Worm (Caenorhabditis elegans) whole organism, L4/young adult: Measurements from ENCODE around the gene M02H5.8.

Experiments
- W03F9.2 ChIP-seq: fragments of 150-350 bp; optimal IDR thresholded peaks from 2 replicates; lab custom pipeline; 2014; ENCODE audit warnings: missing biosample characterization, missing genetic modification characterization
- dao-5 ChIP-seq: sonication (generic microtip); optimal IDR thresholded peaks from 2 replicates; lab custom pipeline; 2016; ENCODE audit warnings: missing genotype, missing genetic modification characterization, moderate library complexity, missing compliant biosample characterization
- him-1 ChIP-seq: sonication (generic microtip); optimal IDR thresholded peaks from 2 replicates; lab custom pipeline; 2016; ENCODE audit warnings: missing genotype, missing genetic modification reagents, missing genetic modification characterization, missing compliant biosample characterization

DNA sequence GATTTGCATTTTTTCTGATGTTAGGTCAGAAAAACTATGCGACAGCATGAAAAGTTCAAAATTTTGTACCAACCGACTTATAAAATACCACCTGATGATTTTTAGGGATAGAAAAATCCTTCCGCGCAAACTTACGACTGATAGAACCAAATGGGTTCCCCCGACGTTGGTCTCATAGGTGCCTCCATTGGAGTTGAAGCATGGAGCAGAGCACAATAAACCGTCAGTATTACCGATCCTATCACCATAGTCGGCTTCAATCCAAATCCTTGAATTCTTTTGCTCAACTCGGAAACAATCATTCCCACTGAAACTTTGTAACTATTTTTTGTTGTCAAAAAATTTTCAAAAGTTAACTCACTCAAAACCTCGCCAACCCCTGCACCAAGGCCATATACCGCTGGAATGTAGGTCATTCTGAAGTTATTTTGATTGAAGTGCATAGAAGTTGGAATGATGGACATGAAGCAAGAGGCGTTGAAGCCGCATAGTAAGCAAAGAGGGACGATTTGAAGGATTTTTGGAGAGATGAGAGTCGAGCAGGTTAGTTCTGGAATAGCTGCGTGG is 10.5 kb upstream of the M02H5.8 start:
- TF ChIP-seq him-1: no peak
- no peak for TF ChIP-seq dao-5 (tag; lab: Kevin White, UChicago)
- TF ChIP-seq W03F9.2 (tag; lab: Kevin White, UChicago): no peak
